Fruit fly (Drosophila melanogaster) whole organism, adult: ENCODE data around the gene CG33939.
A peak's percentile ranks its signal among the peaks of the same experiment; 100 is the strongest.

ENCODE experiments used
- CG11617 ChIP-seq: fragments of 200-800 bp; sonication (Bioruptor generic); optimal IDR thresholded peaks from 2 replicates; lab custom pipeline; 2017; ENCODE audit warnings: mild to moderate bottlenecking, missing biosample characterization, missing genetic modification reagents, missing genetic modification characterization
- CG12768 ChIP-seq: fragments of 200-800 bp; sonication (Bioruptor generic); optimal IDR thresholded peaks from 2 replicates; lab custom pipeline; 2017; ENCODE audit warnings: missing biosample characterization, missing genetic modification characterization, mild to moderate bottlenecking, moderate library complexity, missing genetic modification reagents
- CG14711 ChIP-seq: fragments of 200-800 bp; sonication (Bioruptor generic); optimal IDR thresholded peaks from 2 replicates; lab custom pipeline; 2018; ENCODE audit warnings: missing biosample characterization, mild to moderate bottlenecking, missing genetic modification characterization, moderate library complexity
- CG1620 ChIP-seq: fragments of 200-800 bp; sonication (Bioruptor generic); optimal IDR thresholded peaks from 2 replicates; lab custom pipeline; 2016; ENCODE audit warnings: missing biosample characterization, missing genetic modification characterization
- CG33017 ChIP-seq: fragments of 200-800 bp; sonication (Bioruptor generic); optimal IDR thresholded peaks from 2 replicates; lab custom pipeline; 2018; ENCODE audit warnings: missing biosample characterization, mild to moderate bottlenecking, missing genetic modification characterization, moderate library complexity
- CG5204 ChIP-seq: fragments of 200-800 bp; sonication (Bioruptor generic); optimal IDR thresholded peaks from 2 replicates; lab custom pipeline; 2016; ENCODE audit warnings: missing biosample characterization, missing genetic modification characterization
- CG7045 ChIP-seq: fragments of 200-800 bp; sonication (Bioruptor generic); optimal IDR thresholded peaks from 2 replicates; lab custom pipeline; 2017; ENCODE audit warnings: missing biosample characterization, mild to moderate bottlenecking, missing genetic modification characterization
- CG7101 ChIP-seq: fragments of 200-800 bp; sonication (Bioruptor generic); optimal IDR thresholded peaks from 2 replicates; lab custom pipeline; 2018; ENCODE audit warnings: missing biosample characterization, mild to moderate bottlenecking, missing genetic modification characterization, moderate library complexity
- Clk ChIP-seq: fragments of 200-800 bp; sonication (Bioruptor generic); optimal IDR thresholded peaks from 2 replicates; lab custom pipeline; 2017; ENCODE audit warnings: missing biosample characterization, missing genetic modification characterization
- Crg-1 ChIP-seq: fragments of 200-800 bp; sonication (Bioruptor generic); optimal IDR thresholded peaks from 2 replicates; lab custom pipeline; 2016; ENCODE audit warnings: missing biosample characterization, missing genetic modification characterization
- Hr96 ChIP-seq: fragments of 200-800 bp; sonication (Bioruptor generic); optimal IDR thresholded peaks from 2 replicates; lab custom pipeline; 2016; ENCODE audit warnings: missing biosample characterization, missing genetic modification characterization
- Mnt ChIP-seq: fragments of 200-800 bp; sonication (Bioruptor generic); optimal IDR thresholded peaks from 2 replicates; lab custom pipeline; 2016; ENCODE audit warnings: missing biosample characterization, mild to moderate bottlenecking, missing genetic modification characterization
- bab1 ChIP-seq: fragments of 200-800 bp; sonication (Bioruptor generic); optimal IDR thresholded peaks from 3 replicates; lab custom pipeline; 2019; ENCODE audit warnings: missing biosample characterization, mild to moderate bottlenecking, missing genetic modification characterization, moderate library complexity
- cic ChIP-seq: fragments of 200-800 bp; sonication (Bioruptor generic); optimal IDR thresholded peaks from 2 replicates; lab custom pipeline; 2017; ENCODE audit warnings: missing biosample characterization, mild to moderate bottlenecking, missing genetic modification characterization, moderate library complexity
- cnc ChIP-seq, 2 experiments: fragments of >200 bp; optimal IDR thresholded peaks; 2 replicates each; lab custom pipeline; 2017
- kay ChIP-seq: fragments of 200-800 bp; sonication (Bioruptor generic); peaks from one replicate; lab custom pipeline; 2016; ENCODE audit warnings: missing biosample characterization, missing genetic modification characterization, borderline replicate concordance
- ovo ChIP-seq: fragments of 200-800 bp; sonication (Bioruptor generic); optimal IDR thresholded peaks from 2 replicates; lab custom pipeline; 2016; ENCODE audit warnings: missing biosample characterization, missing genetic modification characterization
- pad ChIP-seq: fragments of 200-800 bp; sonication (Bioruptor generic); optimal IDR thresholded peaks from 3 replicates; lab custom pipeline; 2017; ENCODE audit warnings: missing biosample characterization, missing genetic modification characterization, mild to moderate bottlenecking, moderate library complexity, missing genetic modification reagents
- tj ChIP-seq: fragments of 200-800 bp; sonication (Bioruptor generic); optimal IDR thresholded peaks from 3 replicates; lab custom pipeline; 2017; ENCODE audit warnings: missing biosample characterization, mild to moderate bottlenecking, missing genetic modification characterization, moderate library complexity
- toe ChIP-seq: fragments of 200-800 bp; sonication (Bioruptor generic); optimal IDR thresholded peaks from 2 replicates; lab custom pipeline; 2016; ENCODE audit warnings: missing biosample characterization, missing genetic modification characterization

Gene CG33939

DNA sequence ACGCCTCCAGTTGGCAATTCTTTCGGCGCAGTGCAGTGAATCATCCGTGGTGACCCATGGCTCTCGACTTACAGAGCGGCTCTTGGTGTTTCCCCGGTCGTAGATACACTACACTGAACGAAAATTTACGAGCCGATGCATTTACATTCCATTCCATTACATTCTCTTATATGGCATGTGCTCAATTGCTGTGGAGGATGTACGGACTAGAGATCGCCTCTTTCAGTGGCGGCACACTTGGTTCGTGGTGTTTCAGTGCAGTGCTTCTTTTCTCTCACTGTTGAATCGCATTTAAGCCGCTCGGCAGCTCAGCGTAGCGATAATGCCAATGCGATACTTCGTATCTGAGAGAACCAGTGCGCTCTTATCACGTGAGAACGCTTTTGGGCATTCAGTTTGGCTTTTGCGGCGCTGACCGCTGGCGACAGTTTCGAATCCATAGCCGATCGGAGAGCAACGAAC lies 13.0 kb upstream of the CG33939 start, which contains the start of gene Mec2:
Mec2 (plus strand) TSS at position 412 of the 462 bp plus-strand sequence.
- TF ChIP-seq Mnt (GFP tag; lab: Kevin White, UChicago) (peak; percentile 63), pad (GFP tag; lab: Kevin White, UChicago) (peak; percentile 10), CG12768 (GFP tag; lab: Kevin White, UChicago) (no peak), CG7101 (tag; lab: Kevin White, UChicago) (peak; percentile 73), Hr96 (GFP tag; lab: Kevin White, UChicago) (peak; percentile 65), CG11617 (GFP tag; lab: Kevin White, UChicago) (peak; percentile 69), CG33017 (tag; lab: Kevin White, UChicago) (peak; percentile 76), kay (GFP tag; lab: Kevin White, UChicago) (no peak), ovo (peak; percentile 16), Clk (GFP tag; lab: Kevin White, UChicago) (no peak), cic (GFP tag; lab: Kevin White, UChicago) (peak; percentile 2), CG7045 (GFP tag; lab: Kevin White, UChicago) (no peak), cnc (optimal IDR thresholded peaks at IDR 0.05; lab: Kevin White, UChicago) (no peak), CG14711 (tag; lab: Kevin White, UChicago) (peak; percentile 27), bab1 (GFP tag; lab: Kevin White, UChicago) (peak; percentile 68), tj (GFP tag; lab: Kevin White, UChicago) (peak; percentile 60), CG1620 (GFP tag; lab: Kevin White, UChicago) (peak; percentile 38), CG5204 (GFP tag; lab: Kevin White, UChicago) (no peak), toe (GFP tag; lab: Kevin White, UChicago) (peak; percentile 6), Crg-1 (GFP tag; lab: Kevin White, UChicago) (peak; percentile 60)

- TF ChIP-seq toe (GFP tag; lab: Kevin White, UChicago): no peak
- TF ChIP-seq pad (GFP tag; lab: Kevin White, UChicago): no peak
- no peak for TF ChIP-seq Clk (GFP tag; lab: Kevin White, UChicago)
- TF ChIP-seq cic (GFP tag; lab: Kevin White, UChicago): no peak
- no peak for TF ChIP-seq CG14711 (tag; lab: Kevin White, UChicago)
Measured at dm6 chrX:19183121-19183520, 8.4 kb upstream of the CG33939 start, which contains the start of gene CG33253. TSS of gene CG33253 (plus strand) at chrX:19183421.

DNA sequence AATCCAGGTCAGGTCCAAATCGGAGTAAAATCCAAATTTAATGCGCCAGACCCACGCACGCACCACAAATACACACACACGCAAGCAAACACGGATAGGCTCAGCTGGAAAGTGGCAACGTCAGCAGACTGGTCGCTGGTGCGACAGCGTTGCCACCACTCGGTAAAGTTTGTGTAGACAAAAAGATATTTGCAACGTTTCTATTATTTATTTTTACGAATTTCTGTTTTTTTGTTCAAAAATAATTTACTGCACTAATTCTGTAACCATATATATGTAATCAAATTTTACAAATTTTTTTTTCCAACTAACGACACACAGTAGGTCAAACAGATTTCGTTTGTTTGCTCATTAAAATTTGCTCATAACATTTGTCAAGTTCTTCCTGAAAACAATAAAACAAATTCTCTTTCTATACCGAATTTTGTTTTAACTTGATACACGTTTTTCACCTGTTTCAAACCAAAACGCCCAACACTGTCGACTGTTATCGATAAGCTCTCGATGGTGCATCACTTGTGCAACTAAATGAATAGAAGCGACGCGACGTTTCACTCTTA lies 5.1 kb upstream of the CG33939 start, which contains the start of the genes CG7556 and CG7453:
CG7556 (minus strand) TSS at position 135 of the 560 bp plus-strand sequence.
CG7453 (plus strand) TSS at position 478 of the 560 bp plus-strand sequence.
- TF ChIP-seq CG14711 (tag; lab: Kevin White, UChicago): peak; percentile 72
- TF ChIP-seq bab1 (GFP tag; lab: Kevin White, UChicago): peak; percentile 81
- peak; percentile 60 for TF ChIP-seq pad (GFP tag; lab: Kevin White, UChicago)
- TF ChIP-seq ovo: peak; percentile 57
- TF ChIP-seq tj (GFP tag; lab: Kevin White, UChicago): peak; percentile 98
- peak; percentile 63 for TF ChIP-seq Crg-1 (GFP tag; lab: Kevin White, UChicago)
- no peak for TF ChIP-seq CG33017 (tag; lab: Kevin White, UChicago)
- peak; percentile 56 for TF ChIP-seq CG7045 (GFP tag; lab: Kevin White, UChicago)
- TF ChIP-seq CG7101 (tag; lab: Kevin White, UChicago): peak; percentile 65
- TF ChIP-seq cnc (optimal IDR thresholded peaks at IDR 0.05; lab: Kevin White, UChicago): no peak
- TF ChIP-seq kay (GFP tag; lab: Kevin White, UChicago): no peak
- peak; percentile 66 for TF ChIP-seq Mnt (GFP tag; lab: Kevin White, UChicago)
- TF ChIP-seq Clk (GFP tag; lab: Kevin White, UChicago): no peak
- TF ChIP-seq CG12768 (GFP tag; lab: Kevin White, UChicago): peak; percentile 10
- peak; percentile 74 for TF ChIP-seq CG11617 (GFP tag; lab: Kevin White, UChicago)
- TF ChIP-seq CG1620 (GFP tag; lab: Kevin White, UChicago): peak; percentile 76
- no peak for TF ChIP-seq Hr96 (GFP tag; lab: Kevin White, UChicago)
- TF ChIP-seq cic (GFP tag; lab: Kevin White, UChicago): peak; percentile 15
- peak; percentile 81 for TF ChIP-seq CG5204 (GFP tag; lab: Kevin White, UChicago)
- peak; percentile 76 for TF ChIP-seq toe (GFP tag; lab: Kevin White, UChicago)

- no peak for TF ChIP-seq CG33017 (tag; lab: Kevin White, UChicago)
- TF ChIP-seq bab1 (GFP tag; lab: Kevin White, UChicago): no peak
- TF ChIP-seq Clk (GFP tag; lab: Kevin White, UChicago): no peak
- no peak for TF ChIP-seq tj (GFP tag; lab: Kevin White, UChicago)
- TF ChIP-seq CG14711 (tag; lab: Kevin White, UChicago): no peak
- TF ChIP-seq CG1620 (GFP tag; lab: Kevin White, UChicago): no peak
- no peak for TF ChIP-seq ovo
- TF ChIP-seq CG12768 (GFP tag; lab: Kevin White, UChicago): no peak
- TF ChIP-seq Mnt (GFP tag; lab: Kevin White, UChicago): no peak
- TF ChIP-seq cnc (optimal IDR thresholded peaks at IDR 0.05; lab: Kevin White, UChicago): no peak
Measured at dm6 chrX:19174092-19174491, 608 bp downstream of the CG33939 start.

DNA sequence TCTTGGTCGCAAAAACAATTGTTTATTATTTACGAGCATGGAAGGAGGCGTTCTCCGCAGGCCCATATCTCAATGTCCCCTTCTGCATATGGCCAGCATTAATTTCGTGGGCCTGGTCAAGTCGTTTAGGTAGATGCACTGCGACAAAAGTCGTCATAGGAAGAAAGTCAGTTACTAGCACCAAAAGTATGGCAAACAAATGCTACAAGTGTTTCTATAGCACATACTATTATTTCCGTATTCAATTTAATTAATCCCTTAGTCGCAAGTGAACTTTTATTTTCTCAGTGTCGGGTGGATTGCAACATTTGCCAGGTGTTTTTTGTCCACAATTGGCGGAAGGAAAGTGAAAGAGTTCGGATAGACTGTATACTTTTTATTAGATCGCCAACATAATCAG lies 1.7 kb downstream of the CG33939 start:
- TF ChIP-seq bab1 (GFP tag; lab: Kevin White, UChicago): no peak
- no peak for TF ChIP-seq pad (GFP tag; lab: Kevin White, UChicago)
- TF ChIP-seq CG33017 (tag; lab: Kevin White, UChicago): no peak
- no peak for TF ChIP-seq tj (GFP tag; lab: Kevin White, UChicago)
- TF ChIP-seq CG7101 (tag; lab: Kevin White, UChicago): no peak
- no peak for TF ChIP-seq Mnt (GFP tag; lab: Kevin White, UChicago)
- TF ChIP-seq toe (GFP tag; lab: Kevin White, UChicago): no peak
- TF ChIP-seq cnc (optimal IDR thresholded peaks at IDR 0.05; lab: Kevin White, UChicago): no peak
- TF ChIP-seq CG1620 (GFP tag; lab: Kevin White, UChicago): no peak
